Worm (Caenorhabditis elegans): ENCODE measurements around the gene acr-7.

The acr-7 gene

ce11 chrII:7822454-7822853 lies 27.1 kb downstream of the acr-7 start, which contains the start of gene irld-47:
TSS of gene irld-47 (minus strand) at chrII:7822554.
- no peak for TF ChIP-seq flt-1 (GFP tag; IDR thresholded peaks at IDR 0.05)
- TF ChIP-seq med-1 (GFP tag; optimal IDR thresholded peaks at IDR 0.05; ENCODE audit: insufficient read depth), result no peak
- no peak for TF ChIP-seq ztf-29 (GFP tag; IDR thresholded peaks at IDR 0.05)

- TF ChIP-seq flt-1 (GFP tag; IDR thresholded peaks at IDR 0.05), result no peak
- TF ChIP-seq klf-2 (GFP tag; conservative IDR thresholded peaks at IDR 0.05), result no peak
- TF ChIP-seq T22C8.4 (GFP tag; IDR thresholded peaks at IDR 0.05), result no peak
- TF ChIP-seq ref-1 (GFP tag; conservative IDR thresholded peaks at IDR 0.05), result no peak
- no peak for TF ChIP-seq med-1 (GFP tag; optimal IDR thresholded peaks at IDR 0.05; ENCODE audit: insufficient read depth)
- no peak for TF ChIP-seq ztf-29 (GFP tag; IDR thresholded peaks at IDR 0.05)
- TF ChIP-seq cog-1 (tag; optimal IDR thresholded peaks at IDR 0.05), result no peak
- TF ChIP-seq ztf-23 (GFP tag; IDR thresholded peaks at IDR 0.05), result no peak
- TF ChIP-seq tab-1 (GFP tag; IDR thresholded peaks at IDR 0.05), result no peak
Observed at ce11 chrII:7819359-7819758, 30.2 kb downstream of the acr-7 start.

ce11 chrII:7817580-7817979 lies 32.0 kb downstream of the acr-7 start:
- TF ChIP-seq ztf-29 (GFP tag; IDR thresholded peaks at IDR 0.05) (no peak), flt-1 (GFP tag; IDR thresholded peaks at IDR 0.05) (no peak), ztf-23 (GFP tag; IDR thresholded peaks at IDR 0.05) (no peak), ref-1 (GFP tag; conservative IDR thresholded peaks at IDR 0.05) (no peak), klf-2 (GFP tag; conservative IDR thresholded peaks at IDR 0.05) (no peak), T22C8.4 (GFP tag; IDR thresholded peaks at IDR 0.05) (no peak), med-1 (GFP tag; optimal IDR thresholded peaks at IDR 0.05; ENCODE audit: insufficient read depth) (no peak), tab-1 (GFP tag; IDR thresholded peaks at IDR 0.05) (no peak), cog-1 (tag; optimal IDR thresholded peaks at IDR 0.05) (no peak)

ce11 chrII:7816163-7816776 lies 33.3 kb downstream of the acr-7 start, which contains the start of gene cki-2:
TSS of gene cki-2 (plus strand) at chrII:7816499.
- TF ChIP-seq T22C8.4 (GFP tag; IDR thresholded peaks at IDR 0.05), result peak; percentile 37; the same call in 1 of the 2 replicates
- TF ChIP-seq med-1 (GFP tag; optimal IDR thresholded peaks at IDR 0.05; ENCODE audit: insufficient read depth), result no peak
- TF ChIP-seq flt-1 (GFP tag; IDR thresholded peaks at IDR 0.05), result no peak
- TF ChIP-seq ztf-23 (GFP tag; IDR thresholded peaks at IDR 0.05), result no peak
- TF ChIP-seq ztf-29 (GFP tag; IDR thresholded peaks at IDR 0.05), result no peak

- TF ChIP-seq ztf-29 (GFP tag; IDR thresholded peaks at IDR 0.05) (no peak), klf-2 (GFP tag; conservative IDR thresholded peaks at IDR 0.05) (no peak), ref-1 (GFP tag; conservative IDR thresholded peaks at IDR 0.05) (no peak), ztf-23 (GFP tag; IDR thresholded peaks at IDR 0.05) (no peak), flt-1 (GFP tag; IDR thresholded peaks at IDR 0.05) (no peak), med-1 (GFP tag; optimal IDR thresholded peaks at IDR 0.05; ENCODE audit: insufficient read depth) (no peak), T22C8.4 (GFP tag; IDR thresholded peaks at IDR 0.05) (no peak), tab-1 (GFP tag; IDR thresholded peaks at IDR 0.05) (no peak), cog-1 (tag; optimal IDR thresholded peaks at IDR 0.05) (no peak)
Observed at ce11 chrII:7815406-7815805, 34.2 kb downstream of the acr-7 start.

ce11 chrII:7814915-7815314 lies 34.7 kb downstream of the acr-7 start:
- TF ChIP-seq ref-1 (GFP tag; conservative IDR thresholded peaks at IDR 0.05) (no peak), med-1 (GFP tag; optimal IDR thresholded peaks at IDR 0.05; ENCODE audit: insufficient read depth) (no peak), ztf-29 (GFP tag; IDR thresholded peaks at IDR 0.05) (no peak)

ce11 chrII:7814215-7814614 lies 35.4 kb downstream of the acr-7 start:
- TF ChIP-seq ztf-23 (GFP tag; IDR thresholded peaks at IDR 0.05), result no peak
- TF ChIP-seq tab-1 (GFP tag; IDR thresholded peaks at IDR 0.05), result 0 out of 2 replicates have a peak, but pooled peaks have one; percentile 32
- peak; percentile 57 for TF ChIP-seq cog-1 (tag; optimal IDR thresholded peaks at IDR 0.05)

ce11 chrII:7813645-7814044 lies 36.0 kb downstream of the acr-7 start:
- TF ChIP-seq med-1 (GFP tag; optimal IDR thresholded peaks at IDR 0.05; ENCODE audit: insufficient read depth) (no peak), T22C8.4 (GFP tag; IDR thresholded peaks at IDR 0.05) (no peak), klf-2 (GFP tag; conservative IDR thresholded peaks at IDR 0.05) (no peak), flt-1 (GFP tag; IDR thresholded peaks at IDR 0.05) (no peak), cog-1 (tag; optimal IDR thresholded peaks at IDR 0.05) (no peak), ztf-29 (GFP tag; IDR thresholded peaks at IDR 0.05) (no peak), tab-1 (GFP tag; IDR thresholded peaks at IDR 0.05) (no peak)

ce11 chrII:7813237-7813636 lies 36.4 kb downstream of the acr-7 start:
- TF ChIP-seq flt-1 (GFP tag; IDR thresholded peaks at IDR 0.05), result no peak
- TF ChIP-seq ztf-23 (GFP tag; IDR thresholded peaks at IDR 0.05), result no peak
- no peak for TF ChIP-seq ztf-29 (GFP tag; IDR thresholded peaks at IDR 0.05)
- 0 out of 2 replicates have a peak, but pooled peaks have one; percentile 25 for TF ChIP-seq T22C8.4 (GFP tag; IDR thresholded peaks at IDR 0.05)
- TF ChIP-seq cog-1 (tag; optimal IDR thresholded peaks at IDR 0.05), result no peak

- TF ChIP-seq ztf-23 (GFP tag; IDR thresholded peaks at IDR 0.05), result no peak
- TF ChIP-seq tab-1 (GFP tag; IDR thresholded peaks at IDR 0.05), result no peak
- no peak for TF ChIP-seq ref-1 (GFP tag; conservative IDR thresholded peaks at IDR 0.05)
- no peak for TF ChIP-seq T22C8.4 (GFP tag; IDR thresholded peaks at IDR 0.05)
- 0 out of 2 replicates have a peak, but pooled peaks have one; percentile 43 for TF ChIP-seq klf-2 (GFP tag; conservative IDR thresholded peaks at IDR 0.05)
- peak; percentile 36 for TF ChIP-seq cog-1 (tag; optimal IDR thresholded peaks at IDR 0.05)
- TF ChIP-seq med-1 (GFP tag; optimal IDR thresholded peaks at IDR 0.05; ENCODE audit: insufficient read depth), result no peak
- TF ChIP-seq ztf-29 (GFP tag; IDR thresholded peaks at IDR 0.05), result 0 out of 2 replicates have a peak, but pooled peaks have one; percentile 26
- peak; percentile 61; the same call in 1 of the 2 replicates for TF ChIP-seq flt-1 (GFP tag; IDR thresholded peaks at IDR 0.05)
Observed at ce11 chrII:7812332-7812731, 37.3 kb downstream of the acr-7 start.
